Fruit fly (Drosophila melanogaster): ENCODE data around the gene spri.
A peak's percentile ranks its signal among the peaks of the same experiment; 100 is the strongest.

Gene spri

dm6 chrX:10587445-10587844, 2.2 kb upstream of the spri start (continued):
- no peak for TF ChIP-seq Neu2 (GFP tag; optimal IDR thresholded peaks at IDR 0.05; ENCODE audit: borderline replicate concordance)

- no peak for TF ChIP-seq CG12104 (GFP tag; optimal IDR thresholded peaks at IDR 0.05)
Measured at dm6 chrX:10586173-10586572, 951 bp upstream of the spri start.

- TF ChIP-seq CG4328 (GFP tag; optimal IDR thresholded peaks at IDR 0.05) (no peak), ac (GFP tag; optimal IDR thresholded peaks at IDR 0.05) (no peak), CG17568 (GFP tag; optimal IDR thresholded peaks at IDR 0.05) (no peak), CG1647 (GFP tag; optimal IDR thresholded peaks at IDR 0.05) (no peak), cato (GFP tag; optimal IDR thresholded peaks at IDR 0.05; ENCODE audit: borderline replicate concordance) (no peak), chm (GFP tag; IDR thresholded peaks at IDR 0.05) (no peak), BtbVII (GFP tag; optimal IDR thresholded peaks at IDR 0.05) (no peak), Xrp1 (GFP tag; IDR thresholded peaks at IDR 0.05) (no peak), CrebB (tag; optimal IDR thresholded peaks at IDR 0.05) (no peak), MBD-R2 (GFP tag; IDR thresholded peaks at IDR 0.05) (no peak), stc (GFP tag; IDR thresholded peaks at IDR 0.05) (no peak), CG7928 (GFP tag; optimal IDR thresholded peaks at IDR 0.05) (no peak), NC2α (GFP tag; optimal IDR thresholded peaks at IDR 0.05) (no peak), Doc3 (GFP tag; IDR thresholded peaks at IDR 0.05; ENCODE audit: partially characterized antibody) (no peak), CG18262 (tag; optimal IDR thresholded peaks at IDR 0.05) (peak; percentile 37), ranshi (GFP tag; IDR thresholded peaks at IDR 0.05) (no peak), dm (GFP tag; optimal IDR thresholded peaks at IDR 0.05) (no peak), Sry-δ (GFP tag; optimal IDR thresholded peaks at IDR 0.05) (no peak), CG12769 (tag; optimal IDR thresholded peaks at IDR 0.05) (no peak), CG15479 (GFP tag; optimal IDR thresholded peaks at IDR 0.05) (no peak), CG5245 (GFP tag; optimal IDR thresholded peaks at IDR 0.05) (no peak), Drgx (GFP tag; IDR thresholded peaks at IDR 0.05) (peak; percentile 55; the same call in 1 of the 2 replicates), CG4404 (GFP tag; IDR thresholded peaks at IDR 0.05) (no peak), CG12299 (tag; optimal IDR thresholded peaks at IDR 0.05) (no peak), prd (optimal IDR thresholded peaks at IDR 0.05) (no peak), prd (GFP tag; IDR thresholded peaks at IDR 0.05) (peak; percentile 50; the same call in 2 of the 3 replicates), CG7556 (GFP tag; optimal IDR thresholded peaks at IDR 0.05) (no peak), Med (GFP tag) (peak; percentile 74), Hand (GFP tag; optimal IDR thresholded peaks at IDR 0.05) (no peak), CG30431 (GFP tag; optimal IDR thresholded peaks at IDR 0.05) (no peak), Hr3 (GFP tag; optimal IDR thresholded peaks at IDR 0.05) (no peak), CG13894 (tag; optimal IDR thresholded peaks at IDR 0.05) (no peak), br (optimal IDR thresholded peaks at IDR 0.05) (no peak), CG11247 (GFP tag; IDR thresholded peaks at IDR 0.05) (no peak), Gug (GFP tag; IDR thresholded peaks at IDR 0.05) (no peak), disco-r (GFP tag; optimal IDR thresholded peaks at IDR 0.05) (no peak), ewg (GFP tag; optimal IDR thresholded peaks at IDR 0.05) (no peak), Meics (GFP tag; optimal IDR thresholded peaks at IDR 0.05) (no peak), CG7987 (GFP tag; optimal IDR thresholded peaks at IDR 0.05) (no peak), Xbp1 (GFP tag; optimal IDR thresholded peaks at IDR 0.05) (no peak), sima (GFP tag; optimal IDR thresholded peaks at IDR 0.05) (no peak), CG33557 (GFP tag; optimal IDR thresholded peaks at IDR 0.05) (no peak), CG6654 (GFP tag; optimal IDR thresholded peaks at IDR 0.05) (no peak), CG11504 (tag; optimal IDR thresholded peaks at IDR 0.05) (peak; percentile 12), Oaz (GFP tag; IDR thresholded peaks at IDR 0.05) (no peak), CG3065 (GFP tag; optimal IDR thresholded peaks at IDR 0.05) (no peak), CG6689 (GFP tag; IDR thresholded peaks at IDR 0.05) (0 out of 2 replicates have a peak, but pooled peaks have one; percentile 10)
Measured at dm6 chrX:10584461-10584860, 761 bp downstream of the spri start.

All from whole organism, embryonic.